Worm (Caenorhabditis elegans): ENCODE measurements around the gene F16B12.4.

Gene F16B12.4

DNA sequence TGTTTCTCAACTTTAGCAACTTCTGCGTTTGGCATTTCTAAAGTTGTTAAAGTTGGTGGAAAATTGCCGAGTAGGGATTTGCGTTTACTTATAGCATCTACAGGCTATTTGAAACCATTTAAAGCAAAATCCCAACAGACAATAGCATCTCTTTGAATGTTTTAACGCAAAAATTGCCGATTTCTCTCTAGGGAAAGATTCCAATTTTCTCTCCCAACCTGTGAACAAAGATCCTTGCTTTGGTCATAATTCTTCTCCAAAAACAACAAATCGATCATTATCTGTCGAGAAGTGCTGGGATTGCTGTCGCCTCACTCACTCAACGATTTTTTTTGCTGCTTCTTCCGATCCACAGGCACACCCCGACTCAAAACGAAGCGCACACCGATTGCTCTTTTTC, 44.7 kb downstream of the F16B12.4 start:
- TF ChIP-seq elt-3 (tag; optimal IDR thresholded peaks at IDR 0.05) = no peak
- TF ChIP-seq pha-4 (tag; optimal IDR thresholded peaks at IDR 0.05) = no peak
- no peak for TF ChIP-seq nhr-237 (tag; optimal IDR thresholded peaks at IDR 0.05)
- TF ChIP-seq skn-1 (tag; optimal IDR thresholded peaks at IDR 0.05) = no peak
- no peak for TF ChIP-seq elt-1 (tag; optimal IDR thresholded peaks at IDR 0.05)
- TF ChIP-seq nhr-11 (tag; optimal IDR thresholded peaks at IDR 0.05) = no peak
- no peak for TF ChIP-seq nhr-12 (tag; optimal IDR thresholded peaks at IDR 0.05)
- no peak for TF ChIP-seq R02D3.7 (tag; optimal IDR thresholded peaks at IDR 0.05)
- TF ChIP-seq ztf-4 (tag; optimal IDR thresholded peaks at IDR 0.05) = no peak
- no peak for TF ChIP-seq nhr-23 (tag; optimal IDR thresholded peaks at IDR 0.05)
- TF ChIP-seq lsy-12 (tag; optimal IDR thresholded peaks at IDR 0.05) = no peak
- no peak for TF ChIP-seq sea-2 (GFP tag; optimal IDR thresholded peaks at IDR 0.05)
- TF ChIP-seq lin-15B (tag; optimal IDR thresholded peaks at IDR 0.05) = no peak
- TF ChIP-seq daf-12 (tag; optimal IDR thresholded peaks at IDR 0.05) = no peak
- TF ChIP-seq nhr-67 (tag; optimal IDR thresholded peaks at IDR 0.05) = no peak
- TF ChIP-seq jun-1 (tag; optimal IDR thresholded peaks at IDR 0.05) = no peak
- TF ChIP-seq elt-2 (tag; optimal IDR thresholded peaks at IDR 0.05) = no peak
- no peak for TF ChIP-seq egl-5 (tag; optimal IDR thresholded peaks at IDR 0.05)
- no peak for TF ChIP-seq ZK546.5 (tag; optimal IDR thresholded peaks at IDR 0.05)

DNA sequence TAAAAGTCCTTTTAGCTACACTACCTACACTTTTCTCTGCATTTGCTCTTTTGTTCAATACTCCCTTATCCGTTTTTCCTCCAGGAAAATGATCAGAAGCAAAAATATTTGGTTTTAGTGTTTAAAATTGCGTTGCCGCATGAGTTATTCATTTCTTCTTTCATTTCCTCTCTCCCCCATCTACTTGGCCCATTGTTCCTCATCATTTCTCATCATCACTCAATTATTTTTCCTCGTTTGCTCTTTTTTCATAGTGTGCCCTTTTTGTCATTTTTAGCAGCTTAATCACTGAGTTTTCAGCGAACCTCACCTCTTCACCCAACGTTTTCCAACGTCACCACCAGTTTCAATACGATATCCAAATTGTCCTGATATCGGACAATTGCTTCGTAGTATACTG, 49.2 kb downstream of the F16B12.4 start, which contains the start of gene dyc-1:
TSS of gene dyc-1 (plus strand) at position 301 of the 400 bp plus-strand sequence.
- TF ChIP-seq egl-27 (tag; optimal IDR thresholded peaks at IDR 0.05) = no peak
- no peak for TF ChIP-seq nhr-25 (tag; optimal IDR thresholded peaks at IDR 0.05)
- TF ChIP-seq ceh-82 (tag; optimal IDR thresholded peaks at IDR 0.05) = no peak
- TF ChIP-seq ztf-11 (tag; optimal IDR thresholded peaks at IDR 0.05) = no peak
- TF ChIP-seq nhr-23 (tag; optimal IDR thresholded peaks at IDR 0.05) = no peak
- TF ChIP-seq nhr-67 (tag; optimal IDR thresholded peaks at IDR 0.05) = no peak
- no peak for TF ChIP-seq ceh-16 (tag; optimal IDR thresholded peaks at IDR 0.05)
- TF ChIP-seq mml-1 (tag; optimal IDR thresholded peaks at IDR 0.05) = no peak
- no peak for TF ChIP-seq pqm-1 (tag; optimal IDR thresholded peaks at IDR 0.05)
- TF ChIP-seq lin-15B (tag; optimal IDR thresholded peaks at IDR 0.05) = no peak
- no peak for TF ChIP-seq aly-2 (tag; optimal IDR thresholded peaks at IDR 0.05)
- TF ChIP-seq egl-5 (tag; optimal IDR thresholded peaks at IDR 0.05) = no peak

DNA sequence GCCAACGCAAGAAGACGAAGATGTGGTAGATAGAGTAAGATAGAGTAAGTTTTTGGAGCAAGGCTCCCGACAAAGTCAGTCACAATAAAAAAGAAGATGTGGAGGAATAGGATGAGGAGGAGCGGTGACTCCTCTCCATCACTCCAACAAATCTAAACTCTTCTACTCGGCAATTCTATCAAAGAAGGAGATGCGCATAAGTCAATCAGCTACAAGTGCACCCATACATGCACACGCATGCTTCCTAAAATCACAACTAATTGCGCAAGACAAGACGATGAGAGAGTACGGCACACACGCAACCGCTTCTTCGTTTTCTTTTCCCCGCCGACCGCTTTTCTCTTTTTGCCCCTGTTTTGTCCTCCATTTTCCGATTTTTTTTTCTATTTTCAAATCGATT, 50.9 kb downstream of the F16B12.4 start:
- TF ChIP-seq fkh-10 (GFP tag; optimal IDR thresholded peaks at IDR 0.05) (peak; percentile 59), fos-1 (tag; optimal IDR thresholded peaks at IDR 0.05) (no peak), nhr-12 (tag; optimal IDR thresholded peaks at IDR 0.05) (no peak), lin-39 (tag; optimal IDR thresholded peaks at IDR 0.05) (peak; percentile 2), elt-3 (tag; optimal IDR thresholded peaks at IDR 0.05) (no peak)
